Fruit fly (Drosophila melanogaster) whole organism, pupa: ENCODE results near the gene CG15531.

Experiments used
- CG12605 ChIP-seq: fragments of 200-800 bp; sonication (Bioruptor generic); IDR thresholded peaks from 2 replicates; pipeline ENCODE4 v1.3.6; 2022; ENCODE audit warnings: missing biosample characterization, missing genetic modification characterization
- CG17806 ChIP-seq: fragments of 200-800 bp; sonication (Bioruptor generic); optimal IDR thresholded peaks from 2 replicates; lab custom pipeline; 2018; ENCODE audit warnings: missing biosample characterization, mild to moderate bottlenecking, missing genetic modification characterization, moderate library complexity
- CG4496 ChIP-seq: fragments of 200-800 bp; sonication (Bioruptor generic); IDR thresholded peaks from 3 replicates; pipeline ENCODE4 v1.3.6; 2022; ENCODE audit warnings: missing biosample characterization, missing genetic modification characterization
- CG8159 ChIP-seq: fragments of 200-800 bp; sonication (Bioruptor generic); optimal IDR thresholded peaks from 3 replicates; lab custom pipeline; 2018; ENCODE audit warnings: missing biosample characterization, mild to moderate bottlenecking, missing genetic modification characterization, moderate library complexity
- Ets98B ChIP-seq: fragments of 200-800 bp; sonication (Bioruptor generic); IDR thresholded peaks from 2 replicates; pipeline ENCODE4 v1.3.6; 2022; ENCODE audit warnings: missing biosample characterization, missing genetic modification characterization
- Pif1A ChIP-seq: fragments of 200-800 bp; sonication (Bioruptor generic); optimal IDR thresholded peaks from 3 replicates; lab custom pipeline; 2016; ENCODE audit warnings: missing biosample characterization, missing genetic modification characterization
- Snoo ChIP-seq: fragments of 200-800 bp; sonication (Bioruptor generic); optimal IDR thresholded peaks from 3 replicates; lab custom pipeline; 2017; ENCODE audit warnings: missing biosample characterization, mild to moderate bottlenecking, missing genetic modification characterization, inconsistent platforms
- fd96Ca ChIP-seq: fragments of 200-800 bp; sonication (Bioruptor generic); IDR thresholded peaks from 3 replicates; pipeline ENCODE4 v1.3.6; 2022; ENCODE audit warnings: missing biosample characterization, missing genetic modification characterization
- gl ChIP-seq: fragments of 200-800 bp; sonication (Bioruptor generic); optimal IDR thresholded peaks from 2 replicates; lab custom pipeline; 2018; ENCODE audit warnings: missing biosample characterization, mild to moderate bottlenecking, missing genetic modification characterization

dm6 chr3R:30224577-30224976 is 28.5 kb upstream of the CG15531 start:
- TF ChIP-seq CG17806 = no peak
- TF ChIP-seq Pif1A (GFP tag; lab: Kevin White, UChicago) = no peak
- TF ChIP-seq Snoo (tag; lab: Kevin White, UChicago) = no peak
- no peak for TF ChIP-seq CG8159 (tag; lab: Kevin White, UChicago)
- TF ChIP-seq CG12605 = no peak
- no peak for TF ChIP-seq gl
- TF ChIP-seq Ets98B (GFP tag; lab: Robert Waterston, UW) = no peak
- no peak for TF ChIP-seq fd96Ca (GFP tag; lab: Robert Waterston, UW)
- no peak for TF ChIP-seq CG4496 (GFP tag; lab: Robert Waterston, UW)
